Worm (Caenorhabditis elegans): ENCODE data around the gene ethe-1.
A peak's percentile ranks its signal among the peaks of the same experiment; 100 is the strongest.

Gene ethe-1

ce11 chrIV:9490320-9490719 is 18.2 kb downstream of the ethe-1 start, which contains the start of gene sru-6:
Gene sru-6, plus strand, starts transcription at chrIV:9490620.
- no peak for TF ChIP-seq dao-5 (tag; optimal IDR thresholded peaks at IDR 0.05)
- TF ChIP-seq W03F9.2 (tag; optimal IDR thresholded peaks at IDR 0.05), result no peak
- TF ChIP-seq him-1 (tag; optimal IDR thresholded peaks at IDR 0.05), result no peak

ce11 chrIV:9488315-9488714 is 20.2 kb downstream of the ethe-1 start, which contains the start of gene sru-1:
Gene sru-1, plus strand, starts transcription at chrIV:9488615.
- TF ChIP-seq W03F9.2 (tag; optimal IDR thresholded peaks at IDR 0.05), result no peak
- TF ChIP-seq him-1 (tag; optimal IDR thresholded peaks at IDR 0.05), result no peak
- no peak for TF ChIP-seq dao-5 (tag; optimal IDR thresholded peaks at IDR 0.05)

ce11 chrIV:9486779-9487178 is 21.8 kb downstream of the ethe-1 start:
- TF ChIP-seq W03F9.2 (tag; optimal IDR thresholded peaks at IDR 0.05) (no peak), dao-5 (tag; optimal IDR thresholded peaks at IDR 0.05) (no peak), him-1 (tag; optimal IDR thresholded peaks at IDR 0.05) (no peak)

ce11 chrIV:9485972-9486371 is 22.6 kb downstream of the ethe-1 start, which contains the start of gene sru-2:
Gene sru-2, plus strand, starts transcription at chrIV:9486272.
- no peak for TF ChIP-seq him-1 (tag; optimal IDR thresholded peaks at IDR 0.05)
- no peak for TF ChIP-seq dao-5 (tag; optimal IDR thresholded peaks at IDR 0.05)
- TF ChIP-seq W03F9.2 (tag; optimal IDR thresholded peaks at IDR 0.05), result no peak

ce11 chrIV:9485040-9485439 is 23.5 kb downstream of the ethe-1 start, which contains the start of gene gadr-2:
Gene gadr-2, minus strand, starts transcription at chrIV:9485140.
- TF ChIP-seq dao-5 (tag; optimal IDR thresholded peaks at IDR 0.05) (no peak), him-1 (tag; optimal IDR thresholded peaks at IDR 0.05) (no peak), W03F9.2 (tag; optimal IDR thresholded peaks at IDR 0.05) (no peak)

ce11 chrIV:9480936-9481335 is 27.6 kb downstream of the ethe-1 start, which contains the start of gene cng-3:
Gene cng-3, minus strand, starts transcription at chrIV:9481037.
- no peak for TF ChIP-seq him-1 (tag; optimal IDR thresholded peaks at IDR 0.05)
- TF ChIP-seq dao-5 (tag; optimal IDR thresholded peaks at IDR 0.05), result no peak
- no peak for TF ChIP-seq W03F9.2 (tag; optimal IDR thresholded peaks at IDR 0.05)

ce11 chrIV:9477135-9477928 is 31.2 kb downstream of the ethe-1 start, which contains the start of gene wrt-3:
Gene wrt-3, minus strand, starts transcription at chrIV:9477456.
- TF ChIP-seq dao-5 (tag; optimal IDR thresholded peaks at IDR 0.05), result peak; percentile 88
- peak; percentile 36 for TF ChIP-seq him-1 (tag; optimal IDR thresholded peaks at IDR 0.05)
- TF ChIP-seq W03F9.2 (tag; optimal IDR thresholded peaks at IDR 0.05), result no peak

- TF ChIP-seq dao-5 (tag; optimal IDR thresholded peaks at IDR 0.05), result no peak
Observed at ce11 chrIV:9469293-9469692, 39.3 kb downstream of the ethe-1 start.

- TF ChIP-seq dao-5 (tag; optimal IDR thresholded peaks at IDR 0.05) (no peak), him-1 (tag; optimal IDR thresholded peaks at IDR 0.05) (no peak), W03F9.2 (tag; optimal IDR thresholded peaks at IDR 0.05) (no peak)
Observed at ce11 chrIV:9467418-9467817, 41.1 kb downstream of the ethe-1 start, which contains the start of gene F38E11.6. Gene F38E11.6, minus strand, starts transcription at chrIV:9467518.

- TF ChIP-seq W03F9.2 (tag; optimal IDR thresholded peaks at IDR 0.05) (no peak), dao-5 (tag; optimal IDR thresholded peaks at IDR 0.05) (no peak), him-1 (tag; optimal IDR thresholded peaks at IDR 0.05) (no peak)
Observed at ce11 chrIV:9464345-9464783, 44.2 kb downstream of the ethe-1 start.

- TF ChIP-seq dao-5 (tag; optimal IDR thresholded peaks at IDR 0.05) (no peak), W03F9.2 (tag; optimal IDR thresholded peaks at IDR 0.05) (no peak), him-1 (tag; optimal IDR thresholded peaks at IDR 0.05) (no peak)
Observed at ce11 chrIV:9459224-9459781, 49.3 kb downstream of the ethe-1 start, which contains the start of gene copb-2. Gene copb-2, plus strand, starts transcription at chrIV:9459731.

ce11 chrIV:9457400-9457799 is 51.2 kb downstream of the ethe-1 start, which contains the start of gene cutl-17:
Gene cutl-17, minus strand, starts transcription at chrIV:9457500.
- no peak for TF ChIP-seq dao-5 (tag; optimal IDR thresholded peaks at IDR 0.05)
- TF ChIP-seq W03F9.2 (tag; optimal IDR thresholded peaks at IDR 0.05), result no peak
- TF ChIP-seq him-1 (tag; optimal IDR thresholded peaks at IDR 0.05), result no peak
